Worm (Caenorhabditis elegans) whole organism, young adult: Measurements from ENCODE around the gene rpl-16.

ENCODE experiments used
- F33H1.4 ChIP-seq: fragments of 200-800 bp; sonication (Bioruptor generic); IDR thresholded peaks from 2 replicates; pipeline ENCODE4 v1.3.6; 2022; ENCODE audit warnings: missing genetic modification reagents, missing genetic modification characterization, missing compliant biosample characterization
- F37B4.10 ChIP-seq: fragments of 200-800 bp; sonication (Bioruptor generic); IDR thresholded peaks from 2 replicates; pipeline ENCODE4 v1.3.6; 2022; ENCODE audit warnings: missing genetic modification characterization, missing compliant biosample characterization
- F49E8.2 ChIP-seq: sonication (generic microtip); optimal IDR thresholded peaks from 3 replicates; lab custom pipeline; 2017; ENCODE audit warnings: missing genetic modification characterization, mild to moderate bottlenecking, missing compliant biosample characterization, antibody characterized with exemption, moderate library complexity; ENCODE audit not compliant: insufficient read depth
- ama-1 ChIP-seq, 3 experiments: fragments of 150-350 bp in 1 of 3; sonication (generic microtip) in 2 of 3; optimal IDR thresholded peaks; 2 replicates each; lab custom pipeline; 2014 to 2018; ENCODE audit warnings: missing biosample characterization in 2 of 3, missing genetic modification characterization in 2 of 3, missing genetic modification reagents in 2 of 3
- attf-3 ChIP-seq: fragments of 200-800 bp; sonication (Bioruptor generic); conservative IDR thresholded peaks from 2 replicates; pipeline ENCODE4 v1.3.6; 2022; ENCODE audit warnings: missing genetic modification reagents, missing genetic modification characterization, missing compliant biosample characterization
- lin-40 ChIP-seq: sonication (generic microtip); optimal IDR thresholded peaks from 2 replicates; lab custom pipeline; 2016; ENCODE audit warnings: missing genetic modification characterization, mild to moderate bottlenecking, missing compliant biosample characterization, missing genotype, missing genetic modification reagents
- madf-10 ChIP-seq: sonication (generic microtip); optimal IDR thresholded peaks from 2 replicates; lab custom pipeline; 2016; ENCODE audit warnings: mild to moderate bottlenecking, missing genetic modification characterization, missing compliant biosample characterization
- madf-3 ChIP-seq: fragments of 200-800 bp; sonication (Bioruptor generic); IDR thresholded peaks from 2 replicates; pipeline ENCODE4 v1.3.6; 2022; ENCODE audit warnings: missing genetic modification reagents, missing genetic modification characterization, missing compliant biosample characterization

DNA sequence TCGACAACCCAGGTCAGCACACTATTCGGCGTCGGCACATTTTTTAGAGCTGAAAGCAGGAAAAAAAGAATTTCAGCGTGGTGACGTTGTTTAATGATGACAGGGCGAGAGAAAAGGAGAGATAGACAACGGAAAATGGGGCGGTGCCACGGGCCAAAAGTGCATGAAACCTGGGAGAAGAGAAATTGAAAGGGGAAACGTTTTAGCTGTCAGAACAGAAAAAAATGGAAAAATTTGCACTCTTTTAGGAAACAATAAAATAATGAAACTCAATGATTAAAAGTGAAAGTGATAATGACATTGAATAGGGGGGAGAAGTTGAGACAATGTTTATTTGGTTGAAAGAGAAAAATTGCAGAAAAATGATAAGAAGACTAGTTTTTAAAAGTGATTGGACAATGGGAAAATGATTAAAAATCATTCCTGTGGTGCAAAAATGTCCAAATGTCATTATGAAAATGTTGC is 26.4 kb upstream of the rpl-16 start, which contains the start of gene pitp-1:
- TF ChIP-seq madf-10 (tag; lab: Kevin White, UChicago) (no peak), F37B4.10 (GFP tag; lab: Robert Waterston, UW) (no peak), madf-3 (GFP tag; lab: Robert Waterston, UW) (no peak), F33H1.4 (no peak), attf-3 (GFP tag; lab: Robert Waterston, UW) (no peak), ama-1 (optimal IDR thresholded peaks at IDR 0.05; lab: Kevin White, UChicago) (no peak), ama-1 (GFP tag; optimal IDR thresholded peaks at IDR 0.05; lab: Kevin White, UChicago) (no peak), lin-40 (tag; lab: Kevin White, UChicago) (no peak), F49E8.2 (no peak)
